Worm (Caenorhabditis elegans): ENCODE measurements around the gene mdmh-35.

ce11 chrII:7839703-7840102 lies 15.8 kb downstream of the mdmh-35 start:
- TF ChIP-seq zip-2 (tag; optimal IDR thresholded peaks at IDR 0.05) (no peak), nhr-10 (tag; optimal IDR thresholded peaks at IDR 0.05) (no peak), sdz-12 (GFP tag; optimal IDR thresholded peaks at IDR 0.05) (no peak), mdl-1 (tag; optimal IDR thresholded peaks at IDR 0.05) (no peak), zag-1 (tag; optimal IDR thresholded peaks at IDR 0.05) (no peak), hlh-30 (tag; optimal IDR thresholded peaks at IDR 0.05; ENCODE audit: insufficient read depth) (no peak), mep-1 (tag; optimal IDR thresholded peaks at IDR 0.05) (no peak), snpc-4 (tag; optimal IDR thresholded peaks at IDR 0.05) (no peak), nhr-237 (tag; optimal IDR thresholded peaks at IDR 0.05) (no peak), gei-8 (GFP tag; optimal IDR thresholded peaks at IDR 0.05) (no peak)

Data from whole organism, L4 larva.